Fruit fly (Drosophila melanogaster): ENCODE results near the gene CG9281.

- TF ChIP-seq CG4318 (GFP tag; optimal IDR thresholded peaks at IDR 0.05) (no peak), Eip78C (GFP tag) (no peak), CG10669 (GFP tag; optimal IDR thresholded peaks at IDR 0.05) (no peak), Ets21C (GFP tag; optimal IDR thresholded peaks at IDR 0.05) (no peak), dac (GFP tag; optimal IDR thresholded peaks at IDR 0.05) (no peak), fkh (GFP tag; optimal IDR thresholded peaks at IDR 0.05) (no peak), Blimp-1 (GFP tag; optimal IDR thresholded peaks at IDR 0.05) (no peak), salr (GFP tag; optimal IDR thresholded peaks at IDR 0.05) (no peak), CG7368 (GFP tag; optimal IDR thresholded peaks at IDR 0.05) (no peak), CG1621 (tag; optimal IDR thresholded peaks at IDR 0.05) (no peak), Lpt (GFP tag; optimal IDR thresholded peaks at IDR 0.05) (no peak), dsx (GFP tag; optimal IDR thresholded peaks at IDR 0.05; ENCODE audit: poor library complexity, severe bottlenecking) (no peak), Sox14 (GFP tag; optimal IDR thresholded peaks at IDR 0.05) (no peak)
Measured at dm6 chrX:15759752-15760446, 49.6 kb upstream of the CG9281 start.
